Worm (Caenorhabditis elegans) whole organism, midembryonic: ENCODE measurements around the gene vha-18.

ENCODE experiments used
- T22C8.4 ChIP-seq: fragments of 200-800 bp; sonication (Bioruptor generic); IDR thresholded peaks from 2 replicates; pipeline ENCODE4 v1.3.6; 2022; ENCODE audit warnings: missing genetic modification characterization, missing compliant biosample characterization
- cog-1 ChIP-seq: sonication (generic microtip); optimal IDR thresholded peaks from 2 replicates; lab custom pipeline; 2016; ENCODE audit warnings: missing genetic modification characterization, missing compliant biosample characterization
- flt-1 ChIP-seq: fragments of 200-800 bp; sonication (Bioruptor generic); IDR thresholded peaks from 2 replicates; pipeline ENCODE4 v1.3.6; 2022; ENCODE audit warnings: missing genetic modification characterization, missing compliant biosample characterization
- klf-2 ChIP-seq: fragments of 200-800 bp; sonication (Bioruptor generic); conservative IDR thresholded peaks from 2 replicates; pipeline ENCODE4 v1.3.6; 2022; ENCODE audit warnings: missing genetic modification reagents, missing genetic modification characterization, missing compliant biosample characterization
- med-1 ChIP-seq: sonication (generic microtip); optimal IDR thresholded peaks from 2 replicates; lab custom pipeline; 2017; ENCODE audit warnings: missing genetic modification characterization, mild to moderate bottlenecking, missing compliant biosample characterization, antibody characterized with exemption, missing genetic modification reagents; ENCODE audit not compliant: insufficient read depth
- ref-1 ChIP-seq: fragments of 200-800 bp; sonication (Bioruptor generic); conservative IDR thresholded peaks from 2 replicates; pipeline ENCODE4 v1.3.6; 2022; ENCODE audit warnings: missing genetic modification reagents, missing genetic modification characterization, missing compliant biosample characterization
- tab-1 ChIP-seq: fragments of 200-800 bp; sonication (Bioruptor generic); IDR thresholded peaks from 2 replicates; pipeline ENCODE4 v1.3.6; 2022; ENCODE audit warnings: missing genetic modification characterization, missing compliant biosample characterization
- ztf-23 ChIP-seq: fragments of 200-800 bp; sonication (Bioruptor generic); IDR thresholded peaks from 2 replicates; pipeline ENCODE4 v1.3.6; 2022; ENCODE audit warnings: missing genetic modification reagents, missing genetic modification characterization, missing compliant biosample characterization
- ztf-29 ChIP-seq: fragments of 200-800 bp; sonication (Bioruptor generic); IDR thresholded peaks from 2 replicates; pipeline ENCODE4 v1.3.6; 2022; ENCODE audit warnings: missing genetic modification reagents, missing genetic modification characterization, missing compliant biosample characterization

vha-18 gene

DNA sequence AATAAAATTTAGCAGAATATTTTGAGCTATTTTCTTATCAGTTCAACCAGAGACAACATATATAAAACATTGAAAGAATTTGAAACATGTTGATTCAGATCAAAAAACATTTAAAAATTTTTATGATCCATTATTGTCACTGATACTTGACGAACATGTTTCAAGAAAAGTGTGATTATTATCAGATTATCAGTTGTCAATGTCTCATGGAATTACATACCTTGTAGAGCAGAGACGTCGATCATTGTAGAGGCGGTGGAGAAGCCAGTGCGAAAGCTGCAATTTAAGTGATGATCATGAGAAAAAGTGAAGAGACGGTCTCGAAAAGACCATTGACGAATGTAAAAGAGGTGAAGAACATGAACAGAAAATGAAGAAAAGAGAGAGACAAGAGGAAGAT, 10.9 kb downstream of the vha-18 start, which contains the start of gene F52E1.9:
Gene F52E1.9, minus strand, starts transcription at position 278 of the 400 bp plus-strand sequence.
- no peak for TF ChIP-seq ztf-23 (GFP tag; lab: Robert Waterston, UW)
- no peak for TF ChIP-seq ref-1 (GFP tag; lab: Robert Waterston, UW)
- no peak for TF ChIP-seq tab-1
- TF ChIP-seq klf-2: no peak
- TF ChIP-seq med-1: no peak
- TF ChIP-seq T22C8.4 (GFP tag; lab: Robert Waterston, UW): no peak
- no peak for TF ChIP-seq flt-1 (GFP tag; lab: Robert Waterston, UW)
- no peak for TF ChIP-seq ztf-29 (GFP tag; lab: Robert Waterston, UW)
- TF ChIP-seq cog-1 (tag; lab: Kevin White, UChicago): no peak

DNA sequence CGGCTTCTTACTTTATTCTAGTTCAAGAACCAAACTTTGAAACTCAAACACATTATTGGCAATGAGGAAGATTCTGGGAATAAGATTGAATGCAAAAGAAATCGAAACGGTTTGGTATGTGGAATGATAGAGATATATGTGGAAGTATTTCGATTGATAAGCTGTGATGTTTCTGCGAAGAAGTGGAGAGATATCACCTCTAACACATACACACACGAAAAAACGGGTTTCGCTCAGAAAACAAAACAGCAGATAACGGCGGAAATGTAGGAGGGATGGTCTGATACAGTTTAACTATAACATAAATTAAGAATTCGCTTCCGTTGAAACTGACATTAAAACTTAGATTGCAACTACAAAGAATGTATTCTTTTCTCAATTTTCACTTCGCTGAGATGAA, 12.0 kb downstream of the vha-18 start:
- TF ChIP-seq ztf-23 (GFP tag; lab: Robert Waterston, UW): no peak
- no peak for TF ChIP-seq tab-1
- TF ChIP-seq med-1: no peak
- no peak for TF ChIP-seq cog-1 (tag; lab: Kevin White, UChicago)
- no peak for TF ChIP-seq ztf-29 (GFP tag; lab: Robert Waterston, UW)
- TF ChIP-seq klf-2: no peak
- no peak for TF ChIP-seq flt-1 (GFP tag; lab: Robert Waterston, UW)
- TF ChIP-seq T22C8.4 (GFP tag; lab: Robert Waterston, UW): no peak
- TF ChIP-seq ref-1 (GFP tag; lab: Robert Waterston, UW): no peak

DNA sequence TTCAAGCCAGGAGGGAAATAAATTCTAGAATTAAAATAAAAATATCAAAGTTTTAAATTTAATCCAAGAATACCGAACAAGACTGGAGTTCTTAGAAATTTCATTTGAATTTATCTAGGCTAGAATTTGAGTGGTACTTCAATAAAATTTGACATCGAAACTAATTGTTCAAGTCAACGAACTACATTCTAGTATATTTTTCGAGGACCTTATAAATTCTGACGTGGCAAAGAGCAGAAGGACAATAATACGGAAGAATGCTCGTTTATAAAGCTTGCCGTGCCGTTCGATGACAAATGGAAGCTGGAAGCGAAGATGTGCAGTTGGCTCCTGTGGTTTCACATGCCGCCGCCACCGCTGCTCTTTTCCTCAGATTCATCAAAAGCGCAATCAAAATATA, 12.5 kb downstream of the vha-18 start:
- TF ChIP-seq flt-1 (GFP tag; lab: Robert Waterston, UW) (no peak), ztf-23 (GFP tag; lab: Robert Waterston, UW) (no peak), tab-1 (no peak), ref-1 (GFP tag; lab: Robert Waterston, UW) (no peak), cog-1 (tag; lab: Kevin White, UChicago) (no peak), med-1 (no peak), klf-2 (no peak)

DNA sequence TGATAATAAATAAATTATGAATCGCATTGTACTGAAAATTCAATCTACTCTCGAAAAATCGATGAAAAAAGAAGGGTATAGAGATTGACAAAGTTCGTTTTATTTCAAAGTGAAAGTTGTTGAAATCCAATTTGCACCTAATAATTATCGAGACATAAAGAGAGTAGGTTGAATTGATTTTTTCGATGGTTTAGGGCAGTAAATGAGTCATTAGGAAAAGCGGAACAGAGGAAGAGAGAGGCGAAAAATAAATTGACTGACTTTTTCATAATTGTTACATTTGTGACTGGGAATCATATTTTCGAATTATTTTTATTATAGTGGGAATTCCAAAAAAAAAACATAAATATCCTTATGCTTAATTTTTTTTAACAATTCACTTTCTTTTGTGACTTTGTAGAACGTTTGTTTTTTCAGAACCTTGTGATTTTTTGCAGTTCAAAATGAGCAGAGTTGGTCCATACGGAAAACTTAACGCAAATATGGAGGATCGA, 18.9 kb downstream of the vha-18 start, which contains the start of the genes pho-6 and F52E1.3:
Gene pho-6, minus strand, starts transcription at position 101 of the 494 bp plus-strand sequence.
Gene F52E1.3, plus strand, starts transcription at position 444 of the 494 bp plus-strand sequence.
- TF ChIP-seq med-1: no peak
- no peak for TF ChIP-seq tab-1
- TF ChIP-seq cog-1 (tag; lab: Kevin White, UChicago): no peak
- TF ChIP-seq flt-1 (GFP tag; lab: Robert Waterston, UW): no peak

DNA sequence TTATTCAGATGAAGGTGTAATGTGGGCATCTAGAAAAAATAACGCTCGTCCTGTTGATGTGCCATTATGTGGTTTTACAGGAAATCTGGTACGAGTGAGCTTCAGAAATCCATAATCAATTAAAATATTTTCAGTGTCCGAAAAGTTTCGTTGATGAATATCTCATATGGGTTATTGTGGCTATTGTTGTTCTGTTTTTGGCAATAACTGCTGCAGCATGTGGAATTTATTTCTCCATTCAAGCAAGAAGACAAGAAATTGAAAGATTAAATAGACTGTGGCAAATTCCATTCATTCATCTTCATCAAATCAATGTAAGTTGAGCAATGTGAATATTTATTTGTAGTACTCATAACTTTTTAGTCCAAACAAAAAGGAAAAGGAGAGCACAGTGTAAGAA, 24.0 kb downstream of the vha-18 start:
- TF ChIP-seq tab-1: no peak

DNA sequence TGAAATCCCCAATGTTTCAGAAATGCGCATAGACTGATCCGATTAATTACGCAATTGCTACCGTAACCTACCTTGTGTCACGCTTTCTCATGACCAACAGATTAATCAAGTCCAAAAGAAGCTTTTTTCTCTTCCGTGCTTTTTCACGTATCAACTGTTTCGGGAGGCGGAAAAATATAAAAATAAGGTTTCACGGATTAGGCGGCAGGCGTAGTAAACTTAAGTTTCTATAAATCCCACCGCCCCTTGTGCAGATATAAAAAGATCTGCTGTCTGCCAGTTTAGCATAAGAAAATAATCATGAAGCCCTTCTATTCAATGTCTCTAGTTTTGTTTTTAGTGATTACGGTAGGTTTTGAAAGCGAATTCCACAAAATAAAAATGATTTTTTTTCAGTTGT, 26.2 kb downstream of the vha-18 start, which contains the start of gene gcy-7:
Gene gcy-7, plus strand, starts transcription at position 301 of the 400 bp plus-strand sequence.
- TF ChIP-seq klf-2 (no peak), med-1 (no peak), ref-1 (GFP tag; lab: Robert Waterston, UW) (no peak), ztf-29 (GFP tag; lab: Robert Waterston, UW) (no peak), flt-1 (GFP tag; lab: Robert Waterston, UW) (no peak), T22C8.4 (GFP tag; lab: Robert Waterston, UW) (no peak), tab-1 (no peak), ztf-23 (GFP tag; lab: Robert Waterston, UW) (no peak)

DNA sequence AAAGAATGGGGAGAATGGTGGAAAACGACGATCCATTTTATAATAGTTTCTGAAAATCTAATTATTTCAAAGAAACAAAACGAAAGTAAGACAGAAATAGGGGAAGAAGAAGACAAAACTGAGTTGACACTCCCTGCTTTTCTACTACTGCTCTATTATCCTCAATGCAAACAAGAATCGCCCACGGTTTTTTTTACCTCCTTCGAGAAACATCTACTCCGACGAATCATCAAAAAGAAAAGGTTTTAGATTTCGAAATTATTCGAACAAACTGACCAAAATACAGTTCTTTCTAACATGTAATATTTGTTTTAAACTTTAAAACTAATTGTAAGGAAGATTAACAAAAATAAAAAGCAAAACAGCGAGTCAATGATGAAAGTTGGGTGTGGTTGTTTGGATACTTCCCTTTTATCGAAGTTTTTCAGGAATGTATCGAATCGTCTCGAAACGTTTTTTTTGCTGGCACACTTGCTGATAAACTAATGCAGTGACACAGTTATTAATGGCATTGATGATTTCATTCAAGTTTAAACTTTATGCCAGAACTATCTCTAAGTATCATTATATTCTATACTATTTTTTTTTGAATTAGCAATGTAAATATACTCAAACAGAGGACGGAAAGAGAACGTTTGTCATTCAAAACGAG, 27.3 kb downstream of the vha-18 start, which contains the start of gene hsp-17:
Gene hsp-17, minus strand, starts transcription at position 51 of the 652 bp plus-strand sequence.
- no peak for TF ChIP-seq T22C8.4 (GFP tag; lab: Robert Waterston, UW)
- TF ChIP-seq klf-2: no peak
- TF ChIP-seq ztf-29 (GFP tag; lab: Robert Waterston, UW): no peak
- no peak for TF ChIP-seq ref-1 (GFP tag; lab: Robert Waterston, UW)
- no peak for TF ChIP-seq med-1
- no peak for TF ChIP-seq cog-1 (tag; lab: Kevin White, UChicago)
- no peak for TF ChIP-seq tab-1
- no peak for TF ChIP-seq ztf-23 (GFP tag; lab: Robert Waterston, UW)
- no peak for TF ChIP-seq flt-1 (GFP tag; lab: Robert Waterston, UW)

DNA sequence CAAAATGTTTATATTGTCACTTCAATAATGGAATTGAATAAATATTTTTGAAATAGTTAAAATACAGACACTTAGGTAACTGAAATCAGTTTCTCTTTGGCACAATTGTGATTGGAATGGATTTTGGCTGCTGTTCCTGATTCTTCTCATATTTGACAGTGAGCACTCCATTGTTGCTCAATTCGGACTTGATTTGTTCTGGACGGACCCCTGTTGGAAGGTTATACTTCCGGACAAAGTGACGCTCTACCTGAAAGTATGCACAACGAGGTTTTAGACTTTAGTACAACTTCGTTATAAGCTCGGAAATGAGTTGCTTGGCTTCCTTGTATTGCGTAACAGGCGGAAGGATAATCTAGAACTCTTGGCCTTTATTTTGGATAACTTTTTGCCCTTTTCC, 28.5 kb downstream of the vha-18 start:
- TF ChIP-seq med-1 (no peak), ztf-23 (GFP tag; lab: Robert Waterston, UW) (no peak), ztf-29 (GFP tag; lab: Robert Waterston, UW) (no peak), klf-2 (no peak), ref-1 (GFP tag; lab: Robert Waterston, UW) (no peak), cog-1 (tag; lab: Kevin White, UChicago) (no peak), flt-1 (GFP tag; lab: Robert Waterston, UW) (no peak)

DNA sequence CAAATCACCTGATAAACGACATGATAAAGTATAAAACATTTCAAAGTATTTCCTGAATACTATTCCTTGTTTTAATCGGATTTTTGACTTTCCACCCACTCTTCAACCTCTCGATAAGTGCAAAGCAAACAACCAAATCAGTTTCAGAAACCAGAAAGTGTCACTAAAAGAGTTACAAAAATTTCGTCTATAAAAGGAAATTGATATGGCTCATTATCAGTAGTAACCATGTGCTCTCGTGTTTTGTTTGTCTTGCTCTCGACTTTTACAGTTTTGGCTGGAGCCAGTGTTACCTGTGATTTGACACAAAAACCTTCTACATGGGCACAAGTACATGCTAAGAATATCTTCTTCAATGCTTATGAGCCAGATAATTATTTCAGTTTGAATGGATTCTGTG, 29.6 kb downstream of the vha-18 start, which contains the start of gene F52E1.14:
Gene F52E1.14, plus strand, starts transcription at position 207 of the 400 bp plus-strand sequence.
- TF ChIP-seq T22C8.4 (GFP tag; lab: Robert Waterston, UW): no peak
- no peak for TF ChIP-seq klf-2
- no peak for TF ChIP-seq med-1
- TF ChIP-seq ztf-23 (GFP tag; lab: Robert Waterston, UW): no peak
- no peak for TF ChIP-seq ref-1 (GFP tag; lab: Robert Waterston, UW)
- TF ChIP-seq tab-1: no peak
- no peak for TF ChIP-seq flt-1 (GFP tag; lab: Robert Waterston, UW)
- no peak for TF ChIP-seq ztf-29 (GFP tag; lab: Robert Waterston, UW)
- no peak for TF ChIP-seq cog-1 (tag; lab: Kevin White, UChicago)

DNA sequence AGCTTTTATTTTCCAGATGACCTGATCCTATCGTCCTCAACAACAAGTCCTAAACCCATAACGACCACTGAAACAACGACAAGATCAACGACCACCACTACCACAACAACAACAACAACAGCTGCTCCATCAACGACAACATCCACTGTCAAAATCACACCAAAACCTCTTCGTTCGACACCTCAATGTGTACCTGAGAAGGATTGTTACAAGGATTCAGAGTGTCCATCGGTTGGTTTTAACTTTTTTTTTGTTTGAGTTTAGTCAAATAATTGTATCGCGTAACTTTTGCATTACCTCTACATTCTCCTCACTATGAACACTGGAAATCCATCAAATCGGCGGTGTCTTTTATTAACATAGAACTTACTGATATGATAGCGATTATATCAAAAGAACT, 33.2 kb downstream of the vha-18 start:
- TF ChIP-seq tab-1 (no peak), ref-1 (GFP tag; lab: Robert Waterston, UW) (no peak)
